Fruit fly (Drosophila melanogaster): ENCODE measurements around the gene CG17237.

- TF ChIP-seq Dll (optimal IDR thresholded peaks at IDR 0.05): no peak
- TF ChIP-seq pan (optimal IDR thresholded peaks at IDR 0.05): no peak
- TF ChIP-seq psq (optimal IDR thresholded peaks at IDR 0.05): no peak
- no peak for TF ChIP-seq usp (GFP tag; optimal IDR thresholded peaks at IDR 0.05)
- TF ChIP-seq CG8478 (optimal IDR thresholded peaks at IDR 0.05): no peak
These were observed 18.4 kb upstream of the CG17237 start, which contains the start of gene CG16995 for dm6 chr2L:2307648-2308047.

All from whole organism.